Fruit fly (Drosophila melanogaster) S2 (cell line): ENCODE measurements around the gene pdm2.

Experiments used
- CG8478 ChIP-seq: fragments of >200 bp; optimal IDR thresholded peaks from 2 replicates; lab custom pipeline; 2018
- CTCF ChIP-seq, 2 experiments: fragments of >200 bp; optimal IDR thresholded peaks; 2 replicates each; lab custom pipeline; 2018

- TF ChIP-seq CG8478 (lab: Kevin White, UChicago), result no peak
- TF ChIP-seq CTCF (optimal IDR thresholded peaks at IDR 0.05; lab: Kevin White, UChicago), result no peak
Measured at dm6 chr2L:12721794-12722315, 64.9 kb downstream of the pdm2 start, which contains the start of gene Pih1D1.
